Fruit fly (Drosophila melanogaster) whole organism, wandering third instar larva: ENCODE measurements around the gene CG4408.

Source experiments
- GATAd ChIP-seq: sonication (Bioruptor generic); optimal IDR thresholded peaks from 2 replicates; lab custom pipeline; 2016; ENCODE audit warnings: missing biosample characterization, missing genetic modification characterization
- Myc ChIP-seq: fragments of >200 bp; optimal IDR thresholded peaks from 2 replicates; lab custom pipeline; 2017
- brk ChIP-seq: fragments of 200-800 bp; sonication (Bioruptor generic); optimal IDR thresholded peaks from 2 replicates; lab custom pipeline; 2016; ENCODE audit warnings: missing biosample characterization, mild to moderate bottlenecking, missing genetic modification characterization
- dsf ChIP-seq: sonication (Bioruptor generic); optimal IDR thresholded peaks from 2 replicates; lab custom pipeline; 2016; ENCODE audit warnings: missing biosample characterization, missing genetic modification characterization, borderline replicate concordance
- ey ChIP-seq: fragments of 200-800 bp; sonication (Bioruptor generic); optimal IDR thresholded peaks from 2 replicates; lab custom pipeline; 2016; ENCODE audit warnings: missing biosample characterization, missing genetic modification characterization
- psq ChIP-seq: fragments of 200-800 bp; sonication (Bioruptor generic); optimal IDR thresholded peaks from 3 replicates; lab custom pipeline; 2017; ENCODE audit warnings: missing biosample characterization, mild to moderate bottlenecking, missing genetic modification characterization, moderate library complexity

DNA sequence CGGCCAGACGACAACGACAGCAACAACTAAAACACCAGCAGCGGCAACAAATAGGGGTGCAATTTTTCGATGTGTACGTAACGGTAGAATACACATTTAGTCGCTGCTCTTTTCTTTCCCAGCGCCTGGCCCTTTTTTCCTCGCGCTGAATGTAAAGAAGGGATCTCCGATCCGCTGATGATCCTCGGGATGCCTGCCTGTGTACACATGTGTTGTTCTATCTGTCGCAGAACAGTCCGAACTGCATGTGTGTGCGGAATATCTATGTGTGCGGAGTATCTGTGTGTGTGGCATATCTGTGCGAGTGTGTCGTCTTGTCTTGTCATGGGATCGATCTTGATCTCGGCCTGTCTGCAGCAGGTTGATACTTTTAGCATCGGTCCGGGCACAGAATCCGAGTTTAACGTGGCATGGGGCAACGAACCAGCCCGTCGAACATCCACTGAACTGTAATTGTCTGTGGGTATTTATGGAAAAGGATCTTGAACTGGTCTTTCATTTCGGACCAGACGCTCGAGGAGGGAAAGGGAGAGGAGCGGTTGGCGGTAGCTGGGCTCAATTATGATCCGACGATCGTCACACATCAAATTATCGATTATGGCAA is 19.6 kb downstream of the CG4408 start:
- no peak for TF ChIP-seq brk (GFP tag; lab: Kevin White, UChicago)
- TF ChIP-seq Myc (lab: Kevin White, UChicago): no peak
- no peak for TF ChIP-seq psq
- no peak for TF ChIP-seq dsf (GFP tag; lab: Kevin White, UChicago)
- no peak for TF ChIP-seq ey (GFP tag; lab: Kevin White, UChicago)
- no peak for TF ChIP-seq GATAd (GFP tag; lab: Kevin White, UChicago)
